Fruit fly (Drosophila melanogaster) whole organism, embryonic: Measurements from ENCODE around the gene mRpS35.
A peak's percentile ranks its signal among the peaks of the same experiment; 100 is the strongest.

ENCODE experiments used
- Antp ChIP-seq: fragments of 200-800 bp; sonication (Bioruptor generic); optimal IDR thresholded peaks from 3 replicates; lab custom pipeline; 2016; ENCODE audit warnings: missing biosample characterization, missing genetic modification characterization
- Atf-2 ChIP-seq: fragments of 200-800 bp; sonication (Bioruptor generic); optimal IDR thresholded peaks from 2 replicates; lab custom pipeline; 2016; ENCODE audit warnings: missing biosample characterization, missing genetic modification characterization
- Atf3 ChIP-seq: fragments of 200-800 bp; sonication (Bioruptor generic); optimal IDR thresholded peaks from 3 replicates; lab custom pipeline; 2016; ENCODE audit warnings: missing biosample characterization, missing genetic modification characterization
- Atf6 ChIP-seq: fragments of 200-800 bp; sonication (Bioruptor generic); IDR thresholded peaks from 2 replicates; pipeline ENCODE4 v1.3.6; 2022; ENCODE audit warnings: missing biosample characterization, missing genetic modification characterization
- Awh ChIP-seq: fragments of 200-800 bp; sonication (Bioruptor generic); IDR thresholded peaks from 2 replicates; pipeline ENCODE4, ENCODE4 v1.3.6; 2022; ENCODE audit warnings: missing biosample characterization, missing genetic modification characterization
- B-H2 ChIP-seq: fragments of 200-800 bp; sonication (Bioruptor generic); optimal IDR thresholded peaks from 2 replicates; lab custom pipeline; 2018; ENCODE audit warnings: missing biosample characterization, mild to moderate bottlenecking, missing genetic modification characterization
- CG11696 ChIP-seq: fragments of 200-800 bp; sonication (Bioruptor generic); IDR thresholded peaks from 2 replicates; pipeline ENCODE4 v1.3.6; 2022; ENCODE audit warnings: missing biosample characterization, missing genetic modification characterization
- CG12391 ChIP-seq: fragments of 200-800 bp; sonication (Bioruptor generic); optimal IDR thresholded peaks from 3 replicates; lab custom pipeline; 2018; ENCODE audit warnings: missing biosample characterization, mild to moderate bottlenecking, missing genetic modification characterization, moderate library complexity
- CG12659 ChIP-seq: fragments of 200-800 bp; sonication (Bioruptor generic); optimal IDR thresholded peaks from 3 replicates; lab custom pipeline; 2017; ENCODE audit warnings: mild to moderate bottlenecking, missing biosample characterization, missing genetic modification reagents, missing genetic modification characterization
- CG15601 ChIP-seq: fragments of 200-800 bp; sonication (Bioruptor generic); optimal IDR thresholded peaks from 3 replicates; lab custom pipeline; 2019; ENCODE audit warnings: missing biosample characterization, mild to moderate bottlenecking, missing genetic modification characterization, moderate library complexity
- CG15696 ChIP-seq: fragments of 200-800 bp; sonication (Bioruptor generic); optimal IDR thresholded peaks from 2 replicates; lab custom pipeline; 2019; ENCODE audit warnings: missing biosample characterization, mild to moderate bottlenecking, missing genetic modification characterization, moderate library complexity
- CG1647 ChIP-seq: fragments of 200-800 bp; sonication (Bioruptor generic); optimal IDR thresholded peaks from 3 replicates; lab custom pipeline; 2016; ENCODE audit warnings: missing biosample characterization, missing genetic modification characterization
- CG17385 ChIP-seq: fragments of 200-800 bp; sonication (Bioruptor generic); optimal IDR thresholded peaks from 3 replicates; lab custom pipeline; 2018; ENCODE audit warnings: missing biosample characterization, mild to moderate bottlenecking, missing genetic modification characterization
- CG18476 ChIP-seq: fragments of 200-800 bp; sonication (Bioruptor generic); optimal IDR thresholded peaks from 2 replicates; lab custom pipeline; 2016; ENCODE audit warnings: missing biosample characterization, mild to moderate bottlenecking, missing genetic modification characterization
- CG2712 ChIP-seq: fragments of 200-800 bp; optimal IDR thresholded peaks from 3 replicates; lab custom pipeline; 2019; ENCODE audit warnings: missing biosample characterization, mild to moderate bottlenecking, missing genetic modification characterization, moderate library complexity
- CG30431 ChIP-seq: fragments of 200-800 bp; sonication (Bioruptor generic); optimal IDR thresholded peaks from 2 replicates; lab custom pipeline; 2017; ENCODE audit warnings: missing biosample characterization, missing genetic modification characterization
- CG32532 ChIP-seq: fragments of 200-800 bp; sonication (Bioruptor generic); IDR thresholded peaks from 2 replicates; pipeline ENCODE4 v1.3.6; 2022; ENCODE audit warnings: missing biosample characterization, missing genetic modification characterization
- CG32767 ChIP-seq: fragments of 200-800 bp; sonication (Bioruptor generic); IDR thresholded peaks from 2 replicates; pipeline ENCODE4 v1.3.6; 2022; ENCODE audit warnings: missing biosample characterization, missing genetic modification characterization
- CG34224 ChIP-seq: fragments of 200-800 bp; sonication (Bioruptor generic); IDR thresholded peaks from 3 replicates; pipeline ENCODE4 v1.3.6; 2022; ENCODE audit warnings: missing biosample characterization, missing genetic modification characterization; ENCODE audit not compliant: partially characterized antibody
- CG3847 ChIP-seq: fragments of 200-800 bp; sonication (Bioruptor generic); IDR thresholded peaks from 2 replicates; pipeline ENCODE4 v1.3.6; 2022; ENCODE audit warnings: missing biosample characterization, missing genetic modification characterization
- CG7357 ChIP-seq: fragments of 200-800 bp; sonication (Bioruptor generic); IDR thresholded peaks from 3 replicates; pipeline ENCODE4 v1.3.6; 2022; ENCODE audit warnings: missing biosample characterization, missing genetic modification characterization
- CG7839 ChIP-seq: fragments of 200-800 bp; sonication (Bioruptor generic); optimal IDR thresholded peaks from 3 replicates; lab custom pipeline; 2018; ENCODE audit warnings: missing biosample characterization, mild to moderate bottlenecking, missing genetic modification characterization, moderate library complexity
- CG9215 ChIP-seq: fragments of 200-800 bp; sonication (Bioruptor generic); IDR thresholded peaks from 2 replicates; pipeline ENCODE4 v1.3.6; 2022; ENCODE audit warnings: missing biosample characterization, missing genetic modification characterization
- CG9727 ChIP-seq: fragments of 200-800 bp; sonication (Bioruptor generic); optimal IDR thresholded peaks from 3 replicates; lab custom pipeline; 2017; ENCODE audit warnings: missing biosample characterization, mild to moderate bottlenecking, missing genetic modification characterization
- CG9932 ChIP-seq: fragments of 200-800 bp; sonication (Bioruptor generic); IDR thresholded peaks from 2 replicates; pipeline ENCODE4 v1.3.6; 2022; ENCODE audit warnings: missing biosample characterization, missing genetic modification characterization
- Deaf1 ChIP-seq: fragments of 200-800 bp; optimal IDR thresholded peaks from 3 replicates; lab custom pipeline; 2019; ENCODE audit warnings: missing biosample characterization, mild to moderate bottlenecking, missing genetic modification characterization, moderate library complexity
- Ets65A ChIP-seq: fragments of 200-800 bp; sonication (Bioruptor generic); peaks from one replicate; lab custom pipeline; 2016; ENCODE audit warnings: missing biosample characterization, missing genetic modification characterization
- GATAe ChIP-seq: fragments of 200-800 bp; sonication (Bioruptor generic); conservative IDR thresholded peaks from 2 replicates; pipeline ENCODE4 v1.3.6; 2022; ENCODE audit warnings: missing biosample characterization, missing genetic modification characterization
- Hr3 ChIP-seq: fragments of 200-800 bp; sonication (Bioruptor generic); optimal IDR thresholded peaks from 3 replicates; lab custom pipeline; 2016; ENCODE audit warnings: missing biosample characterization, missing genetic modification characterization
- Hr39 ChIP-seq: fragments of >200 bp; optimal IDR thresholded peaks from 2 replicates; lab custom pipeline; 2017
- Hr78 ChIP-seq, 2 experiments: fragments of 200-800 bp in 1 of 2; fragments of >200 bp in 1 of 2; sonication (Bioruptor generic) in 1 of 2; optimal IDR thresholded peaks; 2 replicates each; lab custom pipeline; 2017 to 2019; ENCODE audit warnings: missing biosample characterization in 2 of 2, missing genetic modification characterization in 2 of 2, mild to moderate bottlenecking in 1 of 2, moderate library complexity in 1 of 2
- Lhr ChIP-seq: fragments of 200-800 bp; sonication (Bioruptor generic); optimal IDR thresholded peaks from 3 replicates; lab custom pipeline; 2017; ENCODE audit warnings: mild to moderate bottlenecking, missing biosample characterization, missing genetic modification reagents, missing genetic modification characterization
- Med ChIP-seq: fragments of 200-800 bp; sonication (Bioruptor generic); peaks from one replicate; lab custom pipeline; 2016; ENCODE audit warnings: missing biosample characterization, missing genetic modification characterization, mild to moderate bottlenecking, inconsistent platforms, moderate library complexity
- Mes4 ChIP-seq: fragments of 200-800 bp; sonication (Bioruptor generic); optimal IDR thresholded peaks from 2 replicates; lab custom pipeline; 2016; ENCODE audit warnings: missing biosample characterization, missing genetic modification characterization
- Pdp1 ChIP-seq, 2 experiments: fragments of 200-800 bp; sonication (Bioruptor generic); optimal IDR thresholded peaks; 3 replicates each; lab custom pipeline; 2016; ENCODE audit warnings: missing biosample characterization in 2 of 2, missing genetic modification characterization in 2 of 2, mild to moderate bottlenecking in 1 of 2, moderate library complexity in 1 of 2
- Spps ChIP-seq: fragments of 200-800 bp; sonication (Bioruptor generic); optimal IDR thresholded peaks from 2 replicates; lab custom pipeline; 2018; ENCODE audit warnings: missing biosample characterization, mild to moderate bottlenecking, missing genetic modification characterization
- ara ChIP-seq: fragments of 200-800 bp; sonication (Bioruptor generic); IDR thresholded peaks from 2 replicates; pipeline ENCODE4 v1.3.6; 2022; ENCODE audit warnings: missing biosample characterization, missing genetic modification characterization
- bbx ChIP-seq: fragments of 200-800 bp; sonication (Bioruptor generic); IDR thresholded peaks from 2 replicates; pipeline ENCODE4 v1.3.6; 2022; ENCODE audit warnings: missing biosample characterization, missing genetic modification characterization; ENCODE audit not compliant: partially characterized antibody
- crp ChIP-seq, 2 experiments: fragments of 200-800 bp; sonication (Bioruptor generic); optimal IDR thresholded peaks; 2 replicates in 1 of 2; 3 replicates in 1 of 2; lab custom pipeline; 2017; ENCODE audit warnings: missing biosample characterization in 2 of 2, missing genetic modification characterization in 2 of 2, mild to moderate bottlenecking in 1 of 2, moderate library complexity in 1 of 2
- cwo ChIP-seq: fragments of 200-800 bp; sonication (Bioruptor generic); optimal IDR thresholded peaks from 3 replicates; lab custom pipeline; 2017; ENCODE audit warnings: missing biosample characterization, missing genetic modification characterization, mild to moderate bottlenecking, moderate library complexity, missing genetic modification reagents
- dan ChIP-seq: fragments of 200-800 bp; sonication (Bioruptor generic); IDR thresholded peaks from 2 replicates; pipeline ENCODE4 v1.3.6; 2022; ENCODE audit warnings: missing biosample characterization, missing genetic modification characterization
- esg ChIP-seq: fragments of 200-800 bp; sonication (Bioruptor generic); conservative IDR thresholded peaks from 2 replicates; pipeline ENCODE4 v1.3.6; 2022; ENCODE audit warnings: missing biosample characterization, missing genetic modification characterization
- ham ChIP-seq: fragments of 200-800 bp; sonication (Bioruptor generic); IDR thresholded peaks from 2 replicates; pipeline ENCODE4 v1.3.6; 2022; ENCODE audit warnings: missing biosample characterization, missing genetic modification characterization
- insv ChIP-seq, 2 experiments: fragments of 200-800 bp; sonication (Bioruptor generic); optimal IDR thresholded peaks; 3 replicates each; lab custom pipeline; 2016 to 2018; ENCODE audit warnings: missing biosample characterization in 2 of 2, missing genetic modification characterization in 2 of 2
- klu ChIP-seq: fragments of 200-800 bp; sonication (Bioruptor generic); IDR thresholded peaks from 2 replicates; pipeline ENCODE4 v1.3.6; 2022; ENCODE audit warnings: missing biosample characterization, missing genetic modification characterization
- nau ChIP-seq: fragments of 200-800 bp; sonication (Bioruptor generic); optimal IDR thresholded peaks from 3 replicates; lab custom pipeline; 2017; ENCODE audit warnings: missing biosample characterization, mild to moderate bottlenecking, missing genetic modification characterization, missing genetic modification reagents
- prd ChIP-seq, 3 experiments: fragments of >200 bp in 2 of 3; fragments of 200-800 bp in 1 of 3; sonication (Bioruptor generic) in 1 of 3; optimal IDR thresholded peaks in 2 of 3; IDR thresholded peaks in 1 of 3; 2 replicates in 2 of 3; 3 replicates in 1 of 3; pipeline versions ENCODE4 v1.3.6 to Lab custom; 2017 to 2022; ENCODE audit warnings: missing biosample characterization in 1 of 3, missing genetic modification characterization in 1 of 3
- tna ChIP-seq: fragments of 200-800 bp; sonication (Bioruptor generic); IDR thresholded peaks from 2 replicates; pipeline ENCODE4 v1.3.6; 2022; ENCODE audit warnings: missing biosample characterization, missing genetic modification characterization; ENCODE audit not compliant: partially characterized antibody
- vfl ChIP-seq: fragments of 200-800 bp; sonication (Bioruptor generic); optimal IDR thresholded peaks from 2 replicates; lab custom pipeline; 2016; ENCODE audit warnings: missing biosample characterization, missing genetic modification characterization

mRpS35 gene

dm6 chr3L:2820930-2821505 lies 40.3 kb downstream of the mRpS35 start (continued):
- no peak for TF ChIP-seq CG2712
- TF ChIP-seq Atf6 (GFP tag; lab: Robert Waterston, UW) = peak; percentile 46; the same call in 1 of the 2 replicates
- no peak for TF ChIP-seq CG7357 (GFP tag; lab: Robert Waterston, UW)
- no peak for TF ChIP-seq Atf3 (GFP tag; lab: Kevin White, UChicago)
- TF ChIP-seq Lhr = no peak
- TF ChIP-seq CG1647 = no peak
- 0 out of 2 replicates have a peak, but pooled peaks have one; percentile 15 for TF ChIP-seq tna (GFP tag; lab: Robert Waterston, UW)
- TF ChIP-seq CG12659 (GFP tag; lab: Kevin White, UChicago) = no peak
- TF ChIP-seq CG15601 (tag; lab: Kevin White, UChicago) = no peak
- TF ChIP-seq CG9727 = peak; percentile 31
- no peak for TF ChIP-seq CG15696
- TF ChIP-seq vfl (GFP tag; lab: Kevin White, UChicago) = no peak
- no peak for TF ChIP-seq CG9215 (GFP tag; lab: Robert Waterston, UW)
- no peak for TF ChIP-seq crp (GFP tag; optimal IDR thresholded peaks at IDR 0.05; lab: Kevin White, UChicago)
- peak; percentile 48; the same call in 1 of the 3 replicates for TF ChIP-seq CG34224
- TF ChIP-seq Atf-2 (GFP tag; lab: Kevin White, UChicago) = no peak
- no peak for TF ChIP-seq Hr78 (GFP tag; optimal IDR thresholded peaks at IDR 0.05; lab: Kevin White, UChicago)
- TF ChIP-seq esg (GFP tag; lab: Robert Waterston, UW) = no peak
- no peak for TF ChIP-seq Spps
- no peak for TF ChIP-seq CG7839 (tag; lab: Kevin White, UChicago)
- TF ChIP-seq GATAe (GFP tag; lab: Robert Waterston, UW) = no peak
- TF ChIP-seq Med = peak; percentile 89
- TF ChIP-seq B-H2 (GFP tag; lab: Kevin White, UChicago) = no peak
- 0 out of 2 replicates have a peak, but pooled peaks have one; percentile 14 for TF ChIP-seq CG9932 (GFP tag; lab: Robert Waterston, UW)
- peak; percentile 61 for TF ChIP-seq cwo
- peak; percentile 99 for TF ChIP-seq Deaf1 (tag; lab: Kevin White, UChicago)
- peak; percentile 21; the same call in 1 of the 2 replicates for TF ChIP-seq ham
- no peak for TF ChIP-seq klu (GFP tag; lab: Robert Waterston, UW)
- no peak for TF ChIP-seq Awh (GFP tag; lab: Robert Waterston, UW)
- peak in 1 of 2 experiments; percentile 48 for TF ChIP-seq Pdp1 (GFP tag; optimal IDR thresholded peaks at IDR 0.05; lab: Kevin White, UChicago)
- TF ChIP-seq ara (GFP tag; lab: Robert Waterston, UW) = no peak; the same call in 1 of the 2 replicates
- no peak for TF ChIP-seq dan (GFP tag; lab: Robert Waterston, UW)
- TF ChIP-seq Ets65A (GFP tag; lab: Kevin White, UChicago) = no peak
- TF ChIP-seq Hr3 = no peak
- TF ChIP-seq CG11696 = no peak
- TF ChIP-seq Hr39 (lab: Kevin White, UChicago) = no peak
- no peak for TF ChIP-seq CG18476 (GFP tag; lab: Kevin White, UChicago)
- peak; percentile 55 for TF ChIP-seq Mes4 (GFP tag; lab: Kevin White, UChicago)
- no peak for TF ChIP-seq CG30431 (GFP tag; lab: Kevin White, UChicago)
- peak; percentile 8 for TF ChIP-seq CG12391 (tag; lab: Kevin White, UChicago)
- peak; percentile 44; the same call in 1 of the 2 replicates for TF ChIP-seq CG32532 (GFP tag; lab: Robert Waterston, UW)
- TF ChIP-seq bbx (GFP tag; lab: Robert Waterston, UW) = peak; percentile 66
- TF ChIP-seq Antp (GFP tag; lab: Kevin White, UChicago) = no peak
- no peak for TF ChIP-seq CG3847 (GFP tag; lab: Robert Waterston, UW)
- peak; percentile 41 for TF ChIP-seq CG17385 (GFP tag; lab: Kevin White, UChicago)
- no peak for TF ChIP-seq insv (GFP tag; optimal IDR thresholded peaks at IDR 0.05; lab: Kevin White, UChicago)
- TF ChIP-seq CG32767 (GFP tag; lab: Robert Waterston, UW) = no peak
- peak; percentile 39 for TF ChIP-seq nau
- TF ChIP-seq prd (optimal IDR thresholded peaks at IDR 0.05; lab: Kevin White, UChicago) = no peak
- TF ChIP-seq prd (GFP tag; IDR thresholded peaks at IDR 0.05; lab: Robert Waterston, UW) = no peak
